Worm (Caenorhabditis elegans) whole organism, late embryonic: Measurements from ENCODE around the gene F31E3.2.

ENCODE experiments used
- C08G9.2 ChIP-seq: sonication (generic microtip); optimal IDR thresholded peaks from 2 replicates; lab custom pipeline; 2016; ENCODE audit warnings: mild to moderate bottlenecking, missing genetic modification characterization, moderate library complexity, missing compliant biosample characterization
- C38D4.7 ChIP-seq: fragments of 200-800 bp; sonication (Bioruptor generic); optimal IDR thresholded peaks from 2 replicates; lab custom pipeline; 2018; ENCODE audit warnings: mild to moderate bottlenecking, missing genetic modification characterization, moderate library complexity, missing compliant biosample characterization
- F13H6.1 ChIP-seq: sonication (generic microtip); optimal IDR thresholded peaks from 2 replicates; lab custom pipeline; 2016; ENCODE audit warnings: missing genetic modification characterization, missing compliant biosample characterization
- K02D7.2 ChIP-seq: sonication (generic microtip); optimal IDR thresholded peaks from 2 replicates; lab custom pipeline; 2017; ENCODE audit warnings: mild to moderate bottlenecking, missing genetic modification characterization, missing compliant biosample characterization
- T23F11.4 ChIP-seq: fragments of 200-800 bp; sonication (Bioruptor generic); optimal IDR thresholded peaks from 2 replicates; lab custom pipeline; 2018; ENCODE audit warnings: mild to moderate bottlenecking, missing genetic modification characterization, missing compliant biosample characterization
- ahr-1 ChIP-seq: sonication (generic microtip); optimal IDR thresholded peaks from 2 replicates; lab custom pipeline; 2016; ENCODE audit warnings: missing genetic modification characterization, missing compliant biosample characterization
- ama-1 ChIP-seq: fragments of 150-350 bp; optimal IDR thresholded peaks from 2 replicates; lab custom pipeline; 2014
- ceh-14 ChIP-seq: sonication (generic microtip); optimal IDR thresholded peaks from 2 replicates; lab custom pipeline; 2016; ENCODE audit warnings: missing genotype, missing genetic modification characterization, missing compliant biosample characterization
- ceh-2 ChIP-seq: sonication (generic microtip); optimal IDR thresholded peaks from 2 replicates; lab custom pipeline; 2016; ENCODE audit warnings: missing genotype, missing genetic modification characterization, missing compliant biosample characterization
- ceh-22 ChIP-seq: sonication (generic microtip); optimal IDR thresholded peaks from 2 replicates; lab custom pipeline; 2017; ENCODE audit warnings: missing biosample characterization, missing genetic modification characterization
- ceh-30 ChIP-seq: fragments of 150-350 bp; optimal IDR thresholded peaks from 2 replicates; lab custom pipeline; 2014; ENCODE audit warnings: missing biosample characterization, missing genetic modification characterization
- ceh-31 ChIP-seq: sonication (generic microtip); optimal IDR thresholded peaks from 2 replicates; lab custom pipeline; 2016; ENCODE audit warnings: missing genetic modification characterization, missing compliant biosample characterization
- ceh-34 ChIP-seq: sonication (generic microtip); optimal IDR thresholded peaks from 2 replicates; lab custom pipeline; 2016; ENCODE audit warnings: mild to moderate bottlenecking, missing genetic modification characterization, missing compliant biosample characterization
- ceh-6 ChIP-seq: fragments of 200-800 bp; sonication (Bioruptor generic); optimal IDR thresholded peaks from 2 replicates; lab custom pipeline; 2018; ENCODE audit warnings: mild to moderate bottlenecking, missing genetic modification characterization, missing compliant biosample characterization
- ceh-9 ChIP-seq: sonication (generic microtip); optimal IDR thresholded peaks from 2 replicates; lab custom pipeline; 2016; ENCODE audit warnings: mild to moderate bottlenecking, missing genetic modification characterization, inconsistent platforms, missing compliant biosample characterization
- che-1 ChIP-seq: sonication (generic microtip); optimal IDR thresholded peaks from 2 replicates; lab custom pipeline; 2016; ENCODE audit warnings: mild to moderate bottlenecking, missing genetic modification characterization, missing compliant biosample characterization
- dmd-4 ChIP-seq: sonication (generic microtip); optimal IDR thresholded peaks from 2 replicates; lab custom pipeline; 2016; ENCODE audit warnings: borderline replicate concordance, missing genetic modification characterization, missing compliant biosample characterization
- dve-1 ChIP-seq: sonication (generic microtip); optimal IDR thresholded peaks from 2 replicates; lab custom pipeline; 2017; ENCODE audit warnings: antibody characterized with exemption, mild to moderate bottlenecking, missing genetic modification characterization, missing compliant biosample characterization
- elt-2 ChIP-seq: sonication (generic microtip); optimal IDR thresholded peaks from 2 replicates; lab custom pipeline; 2016; ENCODE audit warnings: missing genetic modification reagents, missing genetic modification characterization, missing compliant biosample characterization
- ets-4 ChIP-seq: sonication (generic microtip); optimal IDR thresholded peaks from 2 replicates; lab custom pipeline; 2016; ENCODE audit warnings: missing genetic modification characterization, missing compliant biosample characterization
- eyg-1 ChIP-seq: sonication (generic microtip); optimal IDR thresholded peaks from 2 replicates; lab custom pipeline; 2016; ENCODE audit warnings: missing genotype, missing genetic modification characterization, missing compliant biosample characterization
- fax-1 ChIP-seq: sonication (generic microtip); optimal IDR thresholded peaks from 2 replicates; lab custom pipeline; 2016; ENCODE audit warnings: missing genotype, missing genetic modification characterization, missing compliant biosample characterization
- fkh-10 ChIP-seq: fragments of 150-350 bp; optimal IDR thresholded peaks from 2 replicates; lab custom pipeline; 2014; ENCODE audit warnings: missing biosample characterization, missing genetic modification reagents, missing genetic modification characterization
- fkh-6 ChIP-seq: sonication (generic microtip); optimal IDR thresholded peaks from 2 replicates; lab custom pipeline; 2016; ENCODE audit warnings: missing genetic modification characterization, missing compliant biosample characterization
- gmeb-2 ChIP-seq: sonication (generic microtip); optimal IDR thresholded peaks from 2 replicates; lab custom pipeline; 2016; ENCODE audit warnings: missing genetic modification characterization, inconsistent platforms, missing compliant biosample characterization
- hlh-13 ChIP-seq: fragments of 200-800 bp; sonication (Bioruptor generic); optimal IDR thresholded peaks from 2 replicates; lab custom pipeline; 2018; ENCODE audit warnings: mild to moderate bottlenecking, missing genetic modification characterization, missing compliant biosample characterization
- hlh-15 ChIP-seq: sonication (generic microtip); optimal IDR thresholded peaks from 2 replicates; lab custom pipeline; 2016; ENCODE audit warnings: missing genetic modification characterization, missing compliant biosample characterization
- hlh-30 ChIP-seq: sonication (generic microtip); optimal IDR thresholded peaks from 2 replicates; lab custom pipeline; 2017; ENCODE audit warnings: antibody characterized with exemption, missing genetic modification characterization, missing compliant biosample characterization; ENCODE audit not compliant: insufficient read depth
- hlh-6 ChIP-seq: sonication (generic microtip); optimal IDR thresholded peaks from 2 replicates; lab custom pipeline; 2016; ENCODE audit warnings: missing genotype, missing genetic modification characterization, missing compliant biosample characterization
- lim-6 ChIP-seq: sonication (generic microtip); optimal IDR thresholded peaks from 2 replicates; lab custom pipeline; 2016; ENCODE audit warnings: missing genetic modification characterization, missing compliant biosample characterization
- lin-11 ChIP-seq: fragments of 200-800 bp; sonication (Bioruptor generic); optimal IDR thresholded peaks from 2 replicates; lab custom pipeline; 2018; ENCODE audit warnings: mild to moderate bottlenecking, missing genetic modification characterization, missing compliant biosample characterization
- mec-3 ChIP-seq: sonication (generic microtip); optimal IDR thresholded peaks from 2 replicates; lab custom pipeline; 2016; ENCODE audit warnings: borderline replicate concordance, missing genetic modification characterization, missing compliant biosample characterization
- nfya-1 ChIP-seq: sonication (generic microtip); optimal IDR thresholded peaks from 2 replicates; lab custom pipeline; 2017; ENCODE audit warnings: missing genetic modification characterization, mild to moderate bottlenecking, missing compliant biosample characterization, antibody characterized with exemption, moderate library complexity
- nhr-11 ChIP-seq: fragments of 150-350 bp; optimal IDR thresholded peaks from 2 replicates; lab custom pipeline; 2014; ENCODE audit warnings: missing biosample characterization, missing genetic modification characterization
- nhr-232 ChIP-seq: sonication (generic microtip); optimal IDR thresholded peaks from 2 replicates; lab custom pipeline; 2016; ENCODE audit warnings: missing genetic modification characterization, missing compliant biosample characterization
- npax-4 ChIP-seq: sonication (generic microtip); optimal IDR thresholded peaks from 2 replicates; lab custom pipeline; 2016; ENCODE audit warnings: missing genetic modification characterization, missing compliant biosample characterization
- pag-3 ChIP-seq: sonication (generic microtip); optimal IDR thresholded peaks from 2 replicates; lab custom pipeline; 2016; ENCODE audit warnings: missing compliant biosample characterization, missing genetic modification characterization, borderline replicate concordance
- pat-9 ChIP-seq: fragments of 200-800 bp; sonication (Bioruptor generic); optimal IDR thresholded peaks from 2 replicates; lab custom pipeline; 2018; ENCODE audit warnings: mild to moderate bottlenecking, missing genetic modification characterization, moderate library complexity, missing compliant biosample characterization
- pha-2 ChIP-seq: sonication (generic microtip); optimal IDR thresholded peaks from 2 replicates; lab custom pipeline; 2017; ENCODE audit warnings: mild to moderate bottlenecking, missing genetic modification characterization, missing compliant biosample characterization
- pqm-1 ChIP-seq: sonication (generic microtip); optimal IDR thresholded peaks from 2 replicates; lab custom pipeline; 2016; ENCODE audit warnings: missing genetic modification characterization, missing compliant biosample characterization
- pros-1 ChIP-seq: fragments of 150-350 bp; optimal IDR thresholded peaks from 2 replicates; lab custom pipeline; 2014; ENCODE audit warnings: missing biosample characterization, missing genetic modification reagents, missing genetic modification characterization
- ref-2 ChIP-seq: sonication (generic microtip); optimal IDR thresholded peaks from 2 replicates; lab custom pipeline; 2016; ENCODE audit warnings: missing genetic modification characterization, missing compliant biosample characterization
- rnt-1 ChIP-seq: sonication (generic microtip); optimal IDR thresholded peaks from 2 replicates; lab custom pipeline; 2016; ENCODE audit warnings: missing genetic modification characterization, missing compliant biosample characterization
- sox-2 ChIP-seq: fragments of 200-800 bp; sonication (Bioruptor generic); IDR thresholded peaks from 2 replicates; pipeline ENCODE4 v1.3.6; 2022; ENCODE audit warnings: missing genetic modification reagents, missing genetic modification characterization, missing compliant biosample characterization
- tbx-7 ChIP-seq: sonication (generic microtip); optimal IDR thresholded peaks from 2 replicates; lab custom pipeline; 2016; ENCODE audit warnings: missing genotype, missing genetic modification characterization, missing compliant biosample characterization
- unc-3 ChIP-seq, 2 experiments: fragments of 200-800 bp in 1 of 2; sonication (Bioruptor generic) in 1 of 2; sonication (generic microtip) in 1 of 2; conservative IDR thresholded peaks in 1 of 2; optimal IDR thresholded peaks in 1 of 2; 2 replicates each; pipeline versions ENCODE4 v1.3.6 to Lab custom; 2016 to 2022; ENCODE audit warnings: missing compliant biosample characterization in 2 of 2, missing genetic modification characterization in 2 of 2, missing genetic modification reagents in 1 of 2
- unc-42 ChIP-seq: sonication (generic microtip); optimal IDR thresholded peaks from 2 replicates; lab custom pipeline; 2016; ENCODE audit warnings: missing genotype, missing genetic modification characterization, missing compliant biosample characterization
- unc-86 ChIP-seq: sonication (generic microtip); optimal IDR thresholded peaks from 2 replicates; lab custom pipeline; 2016; ENCODE audit warnings: missing genetic modification characterization, missing compliant biosample characterization
- ztf-16 ChIP-seq: sonication (generic microtip); optimal IDR thresholded peaks from 2 replicates; lab custom pipeline; 2017; ENCODE audit warnings: missing genetic modification characterization, missing compliant biosample characterization

The F31E3.2 gene

DNA sequence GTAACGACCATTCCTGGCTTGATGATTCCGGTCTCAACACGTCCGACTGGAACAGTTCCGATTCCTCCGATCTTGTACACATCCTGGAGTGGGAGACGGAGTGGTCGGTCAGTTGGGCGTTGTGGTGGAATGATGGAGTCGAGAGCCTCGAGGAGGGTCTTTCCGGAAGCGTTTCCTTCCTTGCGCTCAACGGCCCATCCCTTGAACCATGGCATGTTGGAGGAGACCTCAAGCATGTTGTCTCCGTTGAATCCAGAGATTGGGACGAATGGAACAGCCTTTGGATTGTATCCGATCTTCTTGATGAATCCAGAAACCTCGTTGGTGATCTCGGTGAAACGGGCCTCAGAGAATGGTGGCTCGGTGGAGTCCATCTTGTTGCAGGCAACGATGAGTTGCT is 3.0 kb upstream of the F31E3.2 start:
- no peak for TF ChIP-seq nhr-11 (tag; lab: Kevin White, UChicago)
- TF ChIP-seq nfya-1 (tag; lab: Kevin White, UChicago), result no peak
- no peak for TF ChIP-seq sox-2
- TF ChIP-seq pat-9 (tag; lab: Kevin White, UChicago), result no peak
- no peak for TF ChIP-seq che-1
- TF ChIP-seq eyg-1 (tag; lab: Kevin White, UChicago), result no peak
- no peak for TF ChIP-seq ceh-31 (tag; lab: Kevin White, UChicago)
- no peak for TF ChIP-seq lin-11 (tag; lab: Kevin White, UChicago)
- no peak for TF ChIP-seq hlh-13 (GFP tag; lab: Kevin White, UChicago)
- TF ChIP-seq tbx-7 (tag; lab: Kevin White, UChicago), result no peak
- no peak for TF ChIP-seq lim-6 (tag; lab: Kevin White, UChicago)
- no peak for TF ChIP-seq pqm-1 (tag; lab: Kevin White, UChicago)
- TF ChIP-seq hlh-6 (tag; lab: Kevin White, UChicago), result no peak
- TF ChIP-seq ceh-6 (GFP tag; lab: Kevin White, UChicago), result no peak
- no peak for TF ChIP-seq rnt-1 (tag; lab: Kevin White, UChicago)
- no peak for TF ChIP-seq pros-1 (tag; lab: Kevin White, UChicago)
- TF ChIP-seq elt-2 (tag; lab: Kevin White, UChicago), result no peak
- TF ChIP-seq gmeb-2, result no peak
- TF ChIP-seq, all 69 proteins: peak for 0

DNA sequence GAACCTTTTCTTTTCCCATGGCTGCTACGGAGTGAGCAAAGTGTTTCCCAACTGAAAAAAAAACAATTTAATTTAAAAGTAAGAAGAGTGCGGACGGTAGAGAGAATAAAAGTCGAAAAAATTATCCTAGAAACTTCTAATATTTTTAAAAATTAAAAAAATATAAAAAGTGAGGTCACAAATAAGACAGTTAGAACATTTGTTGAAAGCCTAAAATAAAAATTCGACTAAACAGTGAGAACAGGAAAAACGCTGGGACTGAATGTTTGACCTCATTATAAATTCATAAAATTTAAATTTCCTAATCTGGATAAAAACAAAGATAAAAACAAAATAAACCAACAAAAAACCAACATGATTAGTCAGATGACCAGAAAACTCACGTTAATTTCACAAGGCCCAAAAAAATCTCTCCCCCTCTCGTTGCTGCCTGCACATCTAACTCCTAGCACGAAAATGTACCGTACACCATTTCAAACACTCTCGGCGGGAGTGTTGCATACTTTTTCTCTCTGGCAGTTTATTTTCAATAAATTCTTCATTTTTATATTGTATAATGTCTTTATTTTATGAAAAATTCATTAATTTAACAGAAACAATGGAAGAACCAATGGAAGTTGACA is 2.0 kb upstream of the F31E3.2 start, which contains the start of the genes eef-1A.1 and rfc-4:
TSS of gene eef-1A.1 (minus strand) at position 51 of the 623 bp plus-strand sequence.
TSS of gene rfc-4 (plus strand) at position 592 of the 623 bp plus-strand sequence.
- TF ChIP-seq pag-3 (tag; lab: Kevin White, UChicago) (no peak), lim-6 (tag; lab: Kevin White, UChicago) (no peak), ceh-34 (tag; lab: Kevin White, UChicago) (peak; percentile 73), dve-1 (tag; lab: Kevin White, UChicago) (peak; percentile 72), fkh-6 (no peak), hlh-13 (GFP tag; lab: Kevin White, UChicago) (no peak), ahr-1 (tag; lab: Kevin White, UChicago) (no peak), fax-1 (tag; lab: Kevin White, UChicago) (peak; percentile 29), hlh-30 (tag; lab: Kevin White, UChicago) (peak; percentile 94), ama-1 (lab: Kevin White, UChicago) (no peak), dmd-4 (tag; lab: Kevin White, UChicago) (no peak), ceh-22 (no peak), K02D7.2 (peak; percentile 2), nhr-232 (tag; lab: Kevin White, UChicago) (no peak), ceh-2 (tag; lab: Kevin White, UChicago) (peak; percentile 28), ref-2 (tag; lab: Kevin White, UChicago) (peak; percentile 77), sox-2 (peak; percentile 48; the same call in 1 of the 2 replicates), hlh-15 (tag; lab: Kevin White, UChicago) (no peak), C08G9.2 (peak; percentile 51), unc-86 (peak; percentile 68), unc-3 (GFP tag; conservative IDR thresholded peaks at IDR 0.05; lab: Robert Waterston, UW) (peak; percentile 44; the same call in 1 of the 2 replicates), unc-3 (tag; optimal IDR thresholded peaks at IDR 0.05; lab: Kevin White, UChicago) (no peak), ceh-9 (no peak), npax-4 (tag; lab: Kevin White, UChicago) (no peak), pqm-1 (tag; lab: Kevin White, UChicago) (peak; percentile 62), fkh-10 (GFP tag; lab: Kevin White, UChicago) (no peak), unc-42 (tag; lab: Kevin White, UChicago) (peak; percentile 83), ztf-16 (tag; lab: Kevin White, UChicago) (peak; percentile 7), rnt-1 (tag; lab: Kevin White, UChicago) (peak; percentile 34), T23F11.4 (GFP tag; lab: Kevin White, UChicago) (no peak), hlh-6 (tag; lab: Kevin White, UChicago) (no peak), mec-3 (tag; lab: Kevin White, UChicago) (no peak), gmeb-2 (peak; percentile 48), pros-1 (tag; lab: Kevin White, UChicago) (peak; percentile 68), C38D4.7 (GFP tag; lab: Kevin White, UChicago) (peak; percentile 16), ceh-14 (tag; lab: Kevin White, UChicago) (peak; percentile 55), pha-2 (peak; percentile 0), ceh-30 (tag; lab: Kevin White, UChicago) (peak; percentile 40), nfya-1 (tag; lab: Kevin White, UChicago) (peak; percentile 97), ets-4 (tag; lab: Kevin White, UChicago) (peak; percentile 65), F13H6.1 (tag; lab: Kevin White, UChicago) (peak; percentile 36)
